Fruit fly (Drosophila melanogaster) whole organism, embryonic: Measurements from ENCODE around the gene ab.

Experiments
- Atf6 ChIP-seq: fragments of 200-800 bp; sonication (Bioruptor generic); IDR thresholded peaks from 2 replicates; pipeline ENCODE4 v1.3.6; 2022; ENCODE audit warnings: missing biosample characterization, missing genetic modification characterization
- B-H2 ChIP-seq: fragments of 200-800 bp; sonication (Bioruptor generic); optimal IDR thresholded peaks from 2 replicates; lab custom pipeline; 2018; ENCODE audit warnings: missing biosample characterization, mild to moderate bottlenecking, missing genetic modification characterization
- BtbVII ChIP-seq: fragments of 200-800 bp; sonication (Bioruptor generic); optimal IDR thresholded peaks from 3 replicates; lab custom pipeline; 2017; ENCODE audit warnings: missing biosample characterization, mild to moderate bottlenecking, missing genetic modification characterization
- CG10543 ChIP-seq: fragments of 200-800 bp; sonication (Bioruptor generic); optimal IDR thresholded peaks from 3 replicates; lab custom pipeline; 2017; ENCODE audit warnings: missing biosample characterization, mild to moderate bottlenecking, missing genetic modification characterization, moderate library complexity
- CG10979 ChIP-seq: fragments of 200-800 bp; sonication (Bioruptor generic); optimal IDR thresholded peaks from 2 replicates; lab custom pipeline; 2018; ENCODE audit warnings: missing biosample characterization, mild to moderate bottlenecking, missing genetic modification characterization, moderate library complexity
- CG12659 ChIP-seq: fragments of 200-800 bp; sonication (Bioruptor generic); optimal IDR thresholded peaks from 3 replicates; lab custom pipeline; 2017; ENCODE audit warnings: mild to moderate bottlenecking, missing biosample characterization, missing genetic modification reagents, missing genetic modification characterization
- CG12942 ChIP-seq: fragments of 200-800 bp; sonication (Bioruptor generic); optimal IDR thresholded peaks from 3 replicates; lab custom pipeline; 2016; ENCODE audit warnings: missing biosample characterization, missing genetic modification characterization
- CG14014 ChIP-seq: fragments of 200-800 bp; sonication (Bioruptor generic); IDR thresholded peaks from 2 replicates; pipeline ENCODE4 v1.3.6; 2022; ENCODE audit warnings: missing biosample characterization, missing genetic modification characterization
- CG15514 ChIP-seq: fragments of 200-800 bp; sonication (Bioruptor generic); optimal IDR thresholded peaks from 3 replicates; lab custom pipeline; 2017; ENCODE audit warnings: missing biosample characterization, missing genetic modification characterization, mild to moderate bottlenecking, moderate library complexity, missing genetic modification reagents
- CG17912 ChIP-seq: fragments of 200-800 bp; sonication (Bioruptor generic); optimal IDR thresholded peaks from 2 replicates; lab custom pipeline; 2018; ENCODE audit warnings: missing biosample characterization, mild to moderate bottlenecking, missing genetic modification characterization
- CG1832 ChIP-seq: fragments of 200-800 bp; sonication (Bioruptor generic); optimal IDR thresholded peaks from 2 replicates; lab custom pipeline; 2017; ENCODE audit warnings: missing biosample characterization, mild to moderate bottlenecking, missing genetic modification characterization, inconsistent platforms
- CG34224 ChIP-seq: fragments of 200-800 bp; sonication (Bioruptor generic); IDR thresholded peaks from 3 replicates; pipeline ENCODE4 v1.3.6; 2022; ENCODE audit warnings: missing biosample characterization, missing genetic modification characterization; ENCODE audit not compliant: partially characterized antibody
- CG42726 ChIP-seq: fragments of 200-800 bp; sonication (Bioruptor generic); IDR thresholded peaks from 2 replicates; pipeline ENCODE4 v1.3.6; 2022; ENCODE audit warnings: missing biosample characterization, missing genetic modification characterization; ENCODE audit not compliant: partially characterized antibody
- CG6854 ChIP-seq: fragments of 200-800 bp; sonication (Bioruptor generic); optimal IDR thresholded peaks from 3 replicates; lab custom pipeline; 2017; ENCODE audit warnings: missing biosample characterization, mild to moderate bottlenecking, missing genetic modification characterization
- CG7745 ChIP-seq: fragments of 200-800 bp; sonication (Bioruptor generic); optimal IDR thresholded peaks from 2 replicates; lab custom pipeline; 2018; ENCODE audit warnings: missing biosample characterization, mild to moderate bottlenecking, missing genetic modification characterization, moderate library complexity
- CG7928 ChIP-seq: fragments of 200-800 bp; sonication (Bioruptor generic); optimal IDR thresholded peaks from 2 replicates; lab custom pipeline; 2017; ENCODE audit warnings: missing biosample characterization, mild to moderate bottlenecking, missing genetic modification characterization
- CG9437 ChIP-seq: fragments of 200-800 bp; sonication (Bioruptor generic); optimal IDR thresholded peaks from 2 replicates; lab custom pipeline; 2018; ENCODE audit warnings: missing biosample characterization, mild to moderate bottlenecking, missing genetic modification characterization
- Chrac-16 ChIP-seq: fragments of 200-800 bp; sonication (Bioruptor generic); optimal IDR thresholded peaks from 3 replicates; lab custom pipeline; 2016; ENCODE audit warnings: missing biosample characterization, missing genetic modification characterization
- Dad ChIP-seq: fragments of 200-800 bp; sonication (Bioruptor generic); optimal IDR thresholded peaks from 3 replicates; lab custom pipeline; 2016; ENCODE audit warnings: missing biosample characterization, missing genetic modification characterization
- Dbx ChIP-seq: fragments of 200-800 bp; sonication (Bioruptor generic); IDR thresholded peaks from 3 replicates; pipeline ENCODE4 v1.3.6; 2022; ENCODE audit warnings: missing biosample characterization, missing genetic modification characterization
- Dp ChIP-seq: fragments of 200-800 bp; sonication (Bioruptor generic); optimal IDR thresholded peaks from 2 replicates; lab custom pipeline; 2018; ENCODE audit warnings: missing biosample characterization, mild to moderate bottlenecking, missing genetic modification characterization, moderate library complexity
- Drgx ChIP-seq: fragments of 200-800 bp; sonication (Bioruptor generic); IDR thresholded peaks from 2 replicates; pipeline ENCODE4 v1.3.6; 2022; ENCODE audit warnings: missing biosample characterization, missing genetic modification characterization
- ERR ChIP-seq: fragments of 200-800 bp; sonication (Bioruptor generic); optimal IDR thresholded peaks from 2 replicates; lab custom pipeline; 2016; ENCODE audit warnings: missing biosample characterization, missing genetic modification characterization
- Ets97D ChIP-seq: fragments of 200-800 bp; sonication (Bioruptor generic); optimal IDR thresholded peaks from 3 replicates; lab custom pipeline; 2016; ENCODE audit warnings: missing biosample characterization, missing genetic modification characterization
- H15 ChIP-seq: fragments of 200-800 bp; sonication (Bioruptor generic); IDR thresholded peaks from 3 replicates; pipeline ENCODE4 v1.3.6; 2022; ENCODE audit warnings: missing biosample characterization, missing genetic modification characterization
- Kr ChIP-seq: fragments of 200-800 bp; sonication (Bioruptor generic); optimal IDR thresholded peaks from 2 replicates; lab custom pipeline; 2017; ENCODE audit warnings: missing biosample characterization, mild to moderate bottlenecking, missing genetic modification characterization
- Lpt ChIP-seq: fragments of >200 bp; optimal IDR thresholded peaks from 2 replicates; lab custom pipeline; 2018; ENCODE audit warnings: missing biosample characterization, missing genetic modification characterization
- MTF-1 ChIP-seq: fragments of 200-800 bp; sonication (Bioruptor generic); optimal IDR thresholded peaks from 2 replicates; lab custom pipeline; 2018; ENCODE audit warnings: missing biosample characterization, mild to moderate bottlenecking, missing genetic modification characterization, borderline replicate concordance
- NC2β ChIP-seq: fragments of 200-800 bp; sonication (Bioruptor generic); optimal IDR thresholded peaks from 2 replicates; lab custom pipeline; 2016; ENCODE audit warnings: missing biosample characterization, missing genetic modification characterization
- Ptx1 ChIP-seq: fragments of 200-800 bp; sonication (Bioruptor generic); IDR thresholded peaks from 2 replicates; pipeline ENCODE4 v1.3.6; 2022; ENCODE audit warnings: missing biosample characterization, missing genetic modification characterization
- Rfx ChIP-seq: fragments of 200-800 bp; sonication (Bioruptor generic); IDR thresholded peaks from 2 replicates; pipeline ENCODE4 v1.3.6; 2022; ENCODE audit warnings: missing biosample characterization, missing genetic modification characterization
- Trl ChIP-seq, 3 experiments: fragments of >200 bp in 2 of 3; fragments of 200-800 bp in 1 of 3; sonication (Bioruptor generic) in 1 of 3; optimal IDR thresholded peaks; 2 replicates in 1 of 3; 3 replicates in 2 of 3; lab custom pipeline; 2016 to 2017; ENCODE audit warnings: missing biosample characterization in 1 of 3, missing genetic modification characterization in 1 of 3
- Vsx1 ChIP-seq: fragments of 200-800 bp; sonication (Bioruptor generic); optimal IDR thresholded peaks from 2 replicates; lab custom pipeline; 2017; ENCODE audit warnings: missing biosample characterization, mild to moderate bottlenecking, missing genetic modification characterization, missing genetic modification reagents
- amos ChIP-seq: fragments of 200-800 bp; sonication (Bioruptor generic); IDR thresholded peaks from 2 replicates; pipeline ENCODE4 v1.3.6; 2022; ENCODE audit warnings: missing biosample characterization, missing genetic modification characterization; ENCODE audit not compliant: partially characterized antibody
- ase ChIP-seq: fragments of 200-800 bp; sonication (Bioruptor generic); IDR thresholded peaks from 3 replicates; pipeline ENCODE4 v1.3.6; 2022; ENCODE audit warnings: missing biosample characterization, missing genetic modification characterization
- bigmax ChIP-seq: fragments of 200-800 bp; sonication (Bioruptor generic); optimal IDR thresholded peaks from 2 replicates; lab custom pipeline; 2018; ENCODE audit warnings: missing biosample characterization, mild to moderate bottlenecking, missing genetic modification characterization
- exex ChIP-seq: fragments of 200-800 bp; sonication (Bioruptor generic); optimal IDR thresholded peaks from 4 replicates; lab custom pipeline; 2018; ENCODE audit warnings: missing biosample characterization, mild to moderate bottlenecking, missing genetic modification characterization, moderate library complexity
- gce ChIP-seq: fragments of 200-800 bp; sonication (Bioruptor generic); IDR thresholded peaks from 3 replicates; pipeline ENCODE4 v1.3.6; 2022; ENCODE audit warnings: missing biosample characterization, missing genetic modification characterization
- gro ChIP-seq: fragments of 200-800 bp; sonication (Bioruptor generic); optimal IDR thresholded peaks from 2 replicates; lab custom pipeline; 2016; ENCODE audit warnings: missing biosample characterization, missing genetic modification characterization
- h ChIP-seq: fragments of >200 bp; optimal IDR thresholded peaks from 2 replicates; lab custom pipeline; 2017
- inv ChIP-seq: fragments of 200-800 bp; sonication (Bioruptor generic); IDR thresholded peaks from 2 replicates; pipeline ENCODE4 v1.3.6; 2022; ENCODE audit warnings: missing biosample characterization, missing genetic modification characterization; ENCODE audit not compliant: partially characterized antibody
- ken ChIP-seq: fragments of 200-800 bp; sonication (Bioruptor generic); IDR thresholded peaks from 3 replicates; pipeline ENCODE4 v1.3.6; 2022; ENCODE audit warnings: missing biosample characterization, missing genetic modification characterization
- mirr ChIP-seq: fragments of 200-800 bp; sonication (Bioruptor generic); optimal IDR thresholded peaks from 3 replicates; lab custom pipeline; 2018; ENCODE audit warnings: missing biosample characterization, mild to moderate bottlenecking, missing genetic modification characterization
- mld ChIP-seq: fragments of 200-800 bp; sonication (Bioruptor generic); IDR thresholded peaks from 3 replicates; pipeline ENCODE4 v1.3.6; 2022; ENCODE audit warnings: missing biosample characterization, missing genetic modification characterization; ENCODE audit not compliant: partially characterized antibody
- nom ChIP-seq: fragments of 200-800 bp; sonication (Bioruptor generic); optimal IDR thresholded peaks from 2 replicates; lab custom pipeline; 2017; ENCODE audit warnings: missing biosample characterization, missing genetic modification characterization, mild to moderate bottlenecking, moderate library complexity, missing genetic modification reagents
- peb ChIP-seq: fragments of 200-800 bp; sonication (Bioruptor generic); IDR thresholded peaks from 2 replicates; pipeline ENCODE4 v1.3.6; 2022; ENCODE audit warnings: missing biosample characterization, missing genetic modification characterization
- pros ChIP-seq: fragments of 200-800 bp; sonication (Bioruptor generic); optimal IDR thresholded peaks from 3 replicates; lab custom pipeline; 2019; ENCODE audit warnings: missing biosample characterization, mild to moderate bottlenecking, missing genetic modification characterization, moderate library complexity
- row ChIP-seq: fragments of 200-800 bp; sonication (Bioruptor generic); IDR thresholded peaks from 3 replicates; pipeline ENCODE4 v1.3.6; 2022; ENCODE audit warnings: missing biosample characterization, missing genetic modification characterization
- sens-2 ChIP-seq: fragments of 200-800 bp; sonication (Bioruptor generic); IDR thresholded peaks from 2 replicates; pipeline ENCODE4 v1.3.6; 2022; ENCODE audit warnings: missing biosample characterization, missing genetic modification characterization

The ab gene

DNA sequence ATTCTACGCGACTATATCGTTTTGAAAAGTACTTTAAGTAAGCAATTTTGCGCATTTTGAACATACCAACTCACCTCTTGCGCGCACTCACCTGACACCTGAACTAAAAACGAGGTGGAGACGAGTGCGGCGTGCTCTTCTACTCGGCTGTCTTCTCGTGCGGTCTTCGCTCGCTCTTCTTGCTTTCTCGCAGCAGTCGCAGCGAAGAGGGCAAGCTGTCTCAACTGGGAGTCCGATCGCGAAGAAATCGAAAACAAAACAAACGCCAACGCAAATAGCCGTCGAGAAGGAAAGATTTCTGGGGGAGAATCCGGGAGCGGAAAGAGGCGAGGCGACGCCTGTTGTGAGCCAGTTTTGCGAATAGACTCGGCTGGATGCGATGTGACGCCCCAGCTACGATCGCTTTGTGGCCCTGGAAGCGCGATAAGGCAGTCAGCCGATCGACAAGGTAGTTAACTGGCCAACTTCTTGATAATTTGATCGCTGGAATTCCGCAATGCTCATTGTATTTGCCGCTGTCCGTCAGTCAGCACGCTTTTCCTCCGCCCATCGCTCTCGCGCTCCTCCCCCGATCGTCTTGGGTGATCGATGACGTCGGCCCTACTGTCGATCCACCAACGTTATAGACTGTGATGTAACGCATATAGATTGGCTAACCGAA, 61.3 kb downstream of the ab start (continued):
- TF ChIP-seq CG17912 (GFP tag; lab: Kevin White, UChicago) (no peak), Chrac-16 (GFP tag; lab: Kevin White, UChicago) (no peak), sens-2 (GFP tag; lab: Robert Waterston, UW) (no peak), CG42726 (GFP tag; lab: Robert Waterston, UW) (0 out of 2 replicates have a peak, but pooled peaks have one; percentile 9), exex (peak; percentile 82), H15 (GFP tag; lab: Robert Waterston, UW) (no peak), CG7928 (GFP tag; lab: Kevin White, UChicago) (peak; percentile 57), CG15514 (peak; percentile 82), BtbVII (GFP tag; lab: Kevin White, UChicago) (peak; percentile 86), CG34224 (GFP tag; lab: Robert Waterston, UW) (peak; percentile 61), Dad (GFP tag; lab: Kevin White, UChicago) (no peak), h (no peak), mirr (GFP tag; lab: Kevin White, UChicago) (peak; percentile 49), row (no peak), CG9437 (no peak), CG10543 (peak; percentile 90), ase (GFP tag; lab: Robert Waterston, UW) (no peak), CG7745 (tag; lab: Kevin White, UChicago) (no peak), CG6854 (no peak), MTF-1 (GFP tag; lab: Kevin White, UChicago) (peak; percentile 10), ken (GFP tag; lab: Robert Waterston, UW) (peak; percentile 30; the same call in 1 of the 3 replicates), pros (GFP tag; lab: Kevin White, UChicago) (peak; percentile 66), Vsx1 (no peak), Kr (GFP tag; lab: Kevin White, UChicago) (no peak), Rfx (GFP tag; lab: Robert Waterston, UW) (no peak), Ptx1 (GFP tag; lab: Robert Waterston, UW) (no peak), Drgx (GFP tag; lab: Robert Waterston, UW) (peak; percentile 31; the same call in 1 of the 2 replicates), mld (GFP tag; lab: Robert Waterston, UW) (0 out of 3 replicates have a peak, but pooled peaks have one; percentile 29), CG1832 (GFP tag; lab: Kevin White, UChicago) (no peak), gce (GFP tag; lab: Robert Waterston, UW) (0 out of 3 replicates have a peak, but pooled peaks have one; percentile 34), Atf6 (GFP tag; lab: Robert Waterston, UW) (peak; percentile 13; the same call in 1 of the 2 replicates), Lpt (no peak), CG12942 (no peak), inv (GFP tag; lab: Robert Waterston, UW) (no peak), Dbx (GFP tag; lab: Robert Waterston, UW) (peak; percentile 55; the same call in 1 of the 3 replicates), Trl (optimal IDR thresholded peaks at IDR 0.05; lab: Kevin White, UChicago) (peak; percentile 67 to 84), Trl (GFP tag; optimal IDR thresholded peaks at IDR 0.05; lab: Kevin White, UChicago) (peak; percentile 7), CG10979 (tag; lab: Kevin White, UChicago) (no peak), CG12659 (GFP tag; lab: Kevin White, UChicago) (peak; percentile 7), ERR (GFP tag; lab: Kevin White, UChicago) (peak; percentile 36), CG14014 (GFP tag; lab: Robert Waterston, UW) (peak; percentile 43; the same call in 1 of the 2 replicates), NC2β (no peak), Dp (GFP tag; lab: Kevin White, UChicago) (peak; percentile 75), bigmax (GFP tag; lab: Kevin White, UChicago) (no peak), nom (peak; percentile 49), peb (GFP tag; lab: Robert Waterston, UW) (no peak), amos (GFP tag; lab: Robert Waterston, UW) (peak; percentile 24; the same call in 1 of the 2 replicates), Ets97D (no peak), gro (GFP tag; lab: Kevin White, UChicago) (peak; percentile 38), B-H2 (GFP tag; lab: Kevin White, UChicago) (peak; percentile 38)
